Worm (Caenorhabditis elegans) whole organism, early embryonic: ENCODE measurements around the gene str-263.

Source experiments
- B0310.2 ChIP-seq: sonication (generic microtip); optimal IDR thresholded peaks from 2 replicates; lab custom pipeline; 2016; ENCODE audit warnings: mild to moderate bottlenecking, missing genetic modification characterization, missing compliant biosample characterization
- F13C5.2 ChIP-seq: sonication (generic microtip); optimal IDR thresholded peaks from 2 replicates; lab custom pipeline; 2017; ENCODE audit warnings: mild to moderate bottlenecking, missing genetic modification characterization, inconsistent platforms, missing compliant biosample characterization
- aly-1 ChIP-seq: sonication (generic microtip); optimal IDR thresholded peaks from 2 replicates; lab custom pipeline; 2016; ENCODE audit warnings: missing genetic modification characterization, missing compliant biosample characterization
- ama-1 ChIP-seq: fragments of 150-350 bp; optimal IDR thresholded peaks from 2 replicates; lab custom pipeline; 2014
- ceh-13 ChIP-seq: fragments of 200-800 bp; sonication (Bioruptor generic); optimal IDR thresholded peaks from 2 replicates; lab custom pipeline; 2018; ENCODE audit warnings: mild to moderate bottlenecking, missing genetic modification characterization, missing compliant biosample characterization
- ceh-36 ChIP-seq: sonication (generic microtip); optimal IDR thresholded peaks from 2 replicates; lab custom pipeline; 2016; ENCODE audit warnings: missing genetic modification characterization, inconsistent platforms, missing compliant biosample characterization
- ets-7 ChIP-seq: sonication (generic microtip); optimal IDR thresholded peaks from 2 replicates; lab custom pipeline; 2016; ENCODE audit warnings: missing genotype, missing genetic modification characterization, missing compliant biosample characterization
- flt-1 ChIP-seq: fragments of 200-800 bp; sonication (Bioruptor generic); IDR thresholded peaks from 2 replicates; pipeline ENCODE4 v1.3.6; 2022; ENCODE audit warnings: missing genetic modification characterization, missing compliant biosample characterization
- hmbx-1 ChIP-seq: sonication (generic microtip); optimal IDR thresholded peaks from 2 replicates; lab custom pipeline; 2016; ENCODE audit warnings: mild to moderate bottlenecking, missing genetic modification characterization, missing compliant biosample characterization
- hmg-4 ChIP-seq: fragments of 200-800 bp; sonication (Bioruptor generic); optimal IDR thresholded peaks from 2 replicates; lab custom pipeline; 2018; ENCODE audit warnings: mild to moderate bottlenecking, missing genetic modification characterization, missing compliant biosample characterization
- hnd-1 ChIP-seq: sonication (generic microtip); optimal IDR thresholded peaks from 2 replicates; lab custom pipeline; 2016; ENCODE audit warnings: missing genetic modification characterization, missing compliant biosample characterization
- pes-1 ChIP-seq: fragments of 200-800 bp; sonication (Bioruptor generic); IDR thresholded peaks from 2 replicates; pipeline ENCODE4 v1.3.6; 2022; ENCODE audit warnings: missing genetic modification reagents, missing genetic modification characterization, missing compliant biosample characterization
- scrt-1 ChIP-seq: fragments of 200-800 bp; sonication (Bioruptor generic); IDR thresholded peaks from 2 replicates; pipeline ENCODE4 v1.3.6; 2022; ENCODE audit warnings: missing genetic modification characterization, missing compliant biosample characterization
- sea-1 ChIP-seq: fragments of 200-800 bp; sonication (Bioruptor generic); conservative IDR thresholded peaks from 2 replicates; pipeline ENCODE4 v1.3.6; 2022; ENCODE audit warnings: missing genetic modification characterization, missing compliant biosample characterization
- tbx-11 ChIP-seq: fragments of 200-800 bp; sonication (Bioruptor generic); IDR thresholded peaks from 2 replicates; pipeline ENCODE4 v1.3.6; 2022; ENCODE audit warnings: missing genetic modification characterization, missing compliant biosample characterization
- tbx-37 ChIP-seq: fragments of 200-800 bp; sonication (Bioruptor generic); conservative IDR thresholded peaks from 2 replicates; pipeline ENCODE4 v1.3.6; 2022; ENCODE audit warnings: missing genetic modification reagents, missing genetic modification characterization, missing compliant biosample characterization
- tra-4 ChIP-seq: sonication (generic microtip); optimal IDR thresholded peaks from 2 replicates; lab custom pipeline; 2017; ENCODE audit warnings: missing genetic modification characterization, missing compliant biosample characterization

Gene str-263

DNA sequence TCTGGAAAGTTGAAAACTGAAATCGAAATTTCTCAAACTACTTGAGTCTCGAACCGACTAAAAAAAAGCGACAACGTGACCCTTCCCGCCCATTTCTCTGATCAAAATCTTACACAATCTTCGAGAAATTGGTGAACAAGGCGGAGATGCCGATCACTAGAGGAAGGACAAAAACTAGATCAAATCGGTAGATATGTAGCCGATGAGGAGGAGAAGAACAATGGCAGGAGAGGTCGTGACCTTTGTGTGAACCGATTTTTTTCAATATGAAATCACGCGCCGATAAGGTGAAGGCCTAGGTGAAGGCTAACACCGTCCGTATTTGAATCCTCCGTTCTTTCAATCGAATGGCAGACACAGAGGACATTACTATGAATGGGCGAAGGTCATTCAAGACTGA lies 48.0 kb downstream of the str-263 start:
- TF ChIP-seq tbx-11 (GFP tag; lab: Robert Waterston, UW) (no peak), ets-7 (tag; lab: Kevin White, UChicago) (no peak), scrt-1 (GFP tag; lab: Robert Waterston, UW) (no peak), flt-1 (no peak), tbx-37 (no peak), hmbx-1 (tag; lab: Kevin White, UChicago) (no peak), hmg-4 (GFP tag; lab: Kevin White, UChicago) (no peak), aly-1 (no peak), ama-1 (no peak), tra-4 (no peak), hnd-1 (tag; lab: Kevin White, UChicago) (no peak)

DNA sequence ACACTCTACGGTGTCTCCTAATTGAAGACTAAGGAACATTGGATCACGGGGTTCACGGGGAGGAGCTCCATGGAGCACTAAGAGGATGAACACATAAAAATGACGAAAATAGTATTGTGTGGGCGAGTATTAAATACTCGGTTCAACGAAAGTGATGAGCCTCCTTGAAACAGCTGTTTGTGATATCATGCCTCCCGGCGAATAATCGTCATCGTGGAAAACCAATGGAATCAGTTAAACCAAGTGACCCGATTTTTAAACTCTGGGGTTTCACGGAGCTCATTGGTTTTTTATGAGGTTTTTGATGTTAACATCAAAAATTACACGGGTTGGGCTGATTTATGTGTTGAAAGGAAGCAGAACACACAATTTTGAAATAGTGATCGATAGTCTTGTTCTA lies 48.6 kb downstream of the str-263 start:
- TF ChIP-seq ceh-36 (tag; lab: Kevin White, UChicago): no peak
- TF ChIP-seq hmg-4 (GFP tag; lab: Kevin White, UChicago): no peak
- TF ChIP-seq ets-7 (tag; lab: Kevin White, UChicago): no peak
- TF ChIP-seq aly-1: no peak
- no peak for TF ChIP-seq hmbx-1 (tag; lab: Kevin White, UChicago)
- no peak for TF ChIP-seq pes-1
- no peak for TF ChIP-seq F13C5.2 (tag; lab: Kevin White, UChicago)
- no peak for TF ChIP-seq tbx-11 (GFP tag; lab: Robert Waterston, UW)
- no peak for TF ChIP-seq ceh-13
- no peak for TF ChIP-seq tra-4
- no peak for TF ChIP-seq ama-1
- TF ChIP-seq scrt-1 (GFP tag; lab: Robert Waterston, UW): no peak
- no peak for TF ChIP-seq B0310.2 (tag; lab: Kevin White, UChicago)
- TF ChIP-seq sea-1 (GFP tag; lab: Robert Waterston, UW): no peak
- TF ChIP-seq tbx-37: no peak
- TF ChIP-seq hnd-1 (tag; lab: Kevin White, UChicago): no peak

DNA sequence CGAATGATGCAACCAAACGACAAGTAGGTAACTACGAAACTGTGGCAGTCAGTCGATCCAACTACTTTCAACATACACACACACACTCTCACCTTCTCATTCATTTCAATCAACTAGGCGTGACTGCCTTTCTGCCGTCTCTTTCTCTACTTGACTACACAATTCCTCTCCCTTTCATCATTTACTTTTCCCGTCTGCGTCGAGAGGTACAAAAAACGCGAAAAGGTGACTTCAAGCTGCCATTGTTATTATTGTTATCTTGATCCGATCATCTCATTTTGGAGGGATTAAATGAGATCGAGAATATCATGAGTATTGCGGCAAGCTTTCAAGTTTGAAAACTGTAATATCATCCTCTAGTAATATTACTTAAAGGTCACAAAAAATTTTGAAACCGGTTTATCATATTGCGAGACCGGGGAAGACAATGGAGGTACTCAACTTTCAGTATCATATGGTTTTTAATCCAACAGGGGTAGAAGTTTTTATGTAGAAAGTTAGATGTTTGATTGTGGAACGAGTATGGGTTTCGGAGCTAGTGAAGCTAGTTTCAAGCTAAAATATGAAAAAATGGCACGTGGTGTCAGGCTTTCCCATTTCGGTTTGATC lies 51.2 kb downstream of the str-263 start:
- TF ChIP-seq ceh-13: no peak
- TF ChIP-seq ceh-36 (tag; lab: Kevin White, UChicago): peak; percentile 3
